Fruit fly (Drosophila melanogaster): Measurements from ENCODE around the gene CG34116.

DNA sequence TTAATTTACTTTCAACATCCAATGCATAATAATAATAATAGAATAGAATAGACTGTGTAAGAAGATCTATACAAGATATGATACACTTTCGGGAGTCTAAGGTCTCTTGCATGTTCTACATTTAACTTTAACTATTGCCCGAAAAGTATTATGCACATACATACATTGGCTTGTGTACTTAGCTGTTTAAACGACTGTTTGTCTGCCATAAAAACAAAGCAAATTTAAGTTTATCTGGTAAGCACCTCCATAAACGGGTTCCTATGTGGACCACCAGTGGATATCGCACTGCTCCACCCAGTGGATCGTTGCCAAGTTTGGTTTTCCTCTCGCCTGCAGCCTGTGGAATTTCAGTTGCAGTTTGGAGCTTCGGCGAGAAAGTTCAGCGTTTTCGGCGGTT, 41.1 kb upstream of the CG34116 start:
- no peak for TF ChIP-seq psq (optimal IDR thresholded peaks at IDR 0.05)
- TF ChIP-seq insv (optimal IDR thresholded peaks at IDR 0.05): no peak
